Worm (Caenorhabditis elegans) whole organism, L3 larva: ENCODE measurements around the gene phdh-1.

Experiments used
- R02D3.7 ChIP-seq: fragments of 150-350 bp; optimal IDR thresholded peaks from 2 replicates; lab custom pipeline; 2014; ENCODE audit warnings: missing biosample characterization, missing genetic modification characterization
- ZK546.5 ChIP-seq: sonication (generic microtip); optimal IDR thresholded peaks from 2 replicates; lab custom pipeline; 2017; ENCODE audit warnings: missing biosample characterization, missing genetic modification characterization
- ama-1 ChIP-seq: fragments of 150-350 bp; optimal IDR thresholded peaks from 2 replicates; lab custom pipeline; 2018
- ceh-16 ChIP-seq: sonication (generic microtip); optimal IDR thresholded peaks from 2 replicates; lab custom pipeline; 2017; ENCODE audit warnings: missing biosample characterization, missing genetic modification characterization
- ceh-28 ChIP-seq: fragments of 150-350 bp; optimal IDR thresholded peaks from 2 replicates; lab custom pipeline; 2014; ENCODE audit warnings: missing biosample characterization, missing genetic modification reagents, missing genetic modification characterization
- ceh-82 ChIP-seq: fragments of 150-350 bp; optimal IDR thresholded peaks from 2 replicates; lab custom pipeline; 2014; ENCODE audit warnings: missing biosample characterization, missing genetic modification characterization
- ceh-9 ChIP-seq: sonication (generic microtip); optimal IDR thresholded peaks from 2 replicates; lab custom pipeline; 2018; ENCODE audit warnings: missing biosample characterization, missing genetic modification characterization
- egl-5 ChIP-seq: fragments of 150-350 bp; optimal IDR thresholded peaks from 2 replicates; lab custom pipeline; 2017; ENCODE audit warnings: missing biosample characterization, missing genetic modification reagents, missing genetic modification characterization, inconsistent platforms
- elt-1 ChIP-seq: fragments of 150-350 bp; optimal IDR thresholded peaks from 2 replicates; lab custom pipeline; 2014; ENCODE audit warnings: missing biosample characterization, missing genetic modification characterization
- elt-2 ChIP-seq: sonication (generic microtip); optimal IDR thresholded peaks from 2 replicates; lab custom pipeline; 2016; ENCODE audit warnings: missing genetic modification reagents, mild to moderate bottlenecking, missing genetic modification characterization, missing compliant biosample characterization
- elt-3 ChIP-seq, 3 experiments: fragments of 150-350 bp in 1 of 3; sonication (generic microtip) in 2 of 3; optimal IDR thresholded peaks; 2 replicates in 2 of 3; 4 replicates in 1 of 3; lab custom pipeline; 2014 to 2017; ENCODE audit warnings: missing biosample characterization in 3 of 3, missing genetic modification characterization in 3 of 3
- eor-1 ChIP-seq, 2 experiments: fragments of 150-350 bp; optimal IDR thresholded peaks; 2 replicates each; lab custom pipeline; 2014 to 2018; ENCODE audit warnings: missing biosample characterization in 2 of 2, missing genetic modification characterization in 2 of 2
- fkh-10 ChIP-seq: sonication (generic microtip); optimal IDR thresholded peaks from 2 replicates; lab custom pipeline; 2017; ENCODE audit warnings: missing biosample characterization, missing genetic modification reagents, missing genetic modification characterization
- fkh-2 ChIP-seq: fragments of 150-350 bp; optimal IDR thresholded peaks from 2 replicates; lab custom pipeline; 2014; ENCODE audit warnings: missing biosample characterization, missing genetic modification reagents, missing genetic modification characterization
- hmg-11 ChIP-seq: sonication (generic microtip); optimal IDR thresholded peaks from 2 replicates; lab custom pipeline; 2016; ENCODE audit warnings: missing genetic modification characterization, missing compliant biosample characterization
- jun-1 ChIP-seq: fragments of 150-350 bp; optimal IDR thresholded peaks from 2 replicates; lab custom pipeline; 2014; ENCODE audit warnings: missing biosample characterization, missing genetic modification reagents, missing genetic modification characterization
- lin-15B ChIP-seq: fragments of 150-350 bp; optimal IDR thresholded peaks from 2 replicates; lab custom pipeline; 2014; ENCODE audit warnings: missing biosample characterization, missing genetic modification characterization
- lin-39 ChIP-seq: fragments of 150-350 bp; optimal IDR thresholded peaks from 2 replicates; lab custom pipeline; 2018; ENCODE audit warnings: missing biosample characterization, missing genetic modification reagents, missing genetic modification characterization
- lsy-12 ChIP-seq: sonication (generic microtip); optimal IDR thresholded peaks from 2 replicates; lab custom pipeline; 2016; ENCODE audit warnings: mild to moderate bottlenecking, missing genetic modification characterization, missing compliant biosample characterization
- mdl-1 ChIP-seq: fragments of 150-350 bp; optimal IDR thresholded peaks from 2 replicates; lab custom pipeline; 2014; ENCODE audit warnings: missing biosample characterization, missing genetic modification characterization
- nfya-1 ChIP-seq: sonication (generic microtip); optimal IDR thresholded peaks from 2 replicates; lab custom pipeline; 2017; ENCODE audit warnings: missing genetic modification characterization, mild to moderate bottlenecking, missing compliant biosample characterization, antibody characterized with exemption, moderate library complexity; ENCODE audit not compliant: insufficient read depth
- nhr-23 ChIP-seq: fragments of 150-350 bp; optimal IDR thresholded peaks from 2 replicates; lab custom pipeline; 2014; ENCODE audit warnings: missing biosample characterization, missing genetic modification reagents, missing genetic modification characterization
- nhr-237 ChIP-seq: fragments of 150-350 bp; optimal IDR thresholded peaks from 2 replicates; lab custom pipeline; 2014; ENCODE audit warnings: missing biosample characterization, missing genetic modification characterization
- nhr-25 ChIP-seq: sonication (generic microtip); optimal IDR thresholded peaks from 2 replicates; lab custom pipeline; 2017; ENCODE audit warnings: missing biosample characterization, missing genetic modification characterization
- nhr-28 ChIP-seq: fragments of 150-350 bp; optimal IDR thresholded peaks from 2 replicates; lab custom pipeline; 2014; ENCODE audit warnings: missing biosample characterization, missing genetic modification characterization
- nhr-43 ChIP-seq: sonication (generic microtip); optimal IDR thresholded peaks from 2 replicates; lab custom pipeline; 2016; ENCODE audit warnings: mild to moderate bottlenecking, missing genetic modification characterization, missing compliant biosample characterization; ENCODE audit not compliant: poor library complexity, severe bottlenecking
- nhr-67 ChIP-seq: fragments of 150-350 bp; optimal IDR thresholded peaks from 2 replicates; lab custom pipeline; 2014; ENCODE audit warnings: missing biosample characterization, missing genetic modification characterization
- pha-4 ChIP-seq: fragments of 150-350 bp; optimal IDR thresholded peaks from 2 replicates; lab custom pipeline; 2014; ENCODE audit warnings: missing biosample characterization, missing genetic modification reagents, missing genetic modification characterization
- pqm-1 ChIP-seq: fragments of 150-350 bp; optimal IDR thresholded peaks from 2 replicates; lab custom pipeline; 2017; ENCODE audit warnings: missing biosample characterization, missing genetic modification characterization, inconsistent platforms
- sea-2 ChIP-seq: fragments of 150-350 bp; sonication (generic microtip); optimal IDR thresholded peaks from 4 replicates; lab custom pipeline; 2014; ENCODE audit warnings: missing biosample characterization, missing genetic modification reagents, missing genetic modification characterization
- snpc-4 ChIP-seq: fragments of 150-350 bp; optimal IDR thresholded peaks from 2 replicates; lab custom pipeline; 2014; ENCODE audit warnings: missing biosample characterization, missing genetic modification characterization
- unc-39 ChIP-seq: sonication (generic microtip); optimal IDR thresholded peaks from 4 replicates; lab custom pipeline; 2017; ENCODE audit warnings: missing biosample characterization, missing genetic modification characterization
- unc-62 ChIP-seq: fragments of 150-350 bp; sonication (generic microtip); optimal IDR thresholded peaks from 4 replicates; lab custom pipeline; 2014; ENCODE audit warnings: missing biosample characterization, missing genetic modification reagents, missing genetic modification characterization
- ztf-11 ChIP-seq: fragments of 150-350 bp; optimal IDR thresholded peaks from 2 replicates; lab custom pipeline; 2014; ENCODE audit warnings: missing biosample characterization, missing genetic modification characterization

Gene phdh-1

DNA sequence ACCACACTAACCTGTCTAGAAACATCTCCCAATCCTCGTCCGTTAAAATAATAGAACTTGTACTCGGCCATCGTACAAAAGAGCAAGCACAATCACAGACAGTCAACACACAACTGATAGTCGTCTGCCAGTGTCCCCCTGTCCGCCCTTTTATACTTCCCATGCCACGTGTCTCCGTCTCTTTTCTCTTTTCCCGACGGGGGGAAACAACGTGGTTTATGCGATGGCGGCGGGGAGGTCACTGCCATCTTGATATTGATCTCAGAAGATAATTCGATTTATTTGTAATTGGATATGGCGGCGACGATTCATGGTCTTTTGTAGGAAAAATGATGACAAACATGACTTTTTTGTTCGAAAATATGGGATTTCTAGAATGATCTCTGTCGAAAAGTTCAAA is 28.6 kb downstream of the phdh-1 start, which contains the start of gene gst-20 (continued):
- TF ChIP-seq ceh-16 (tag; lab: Kevin White, UChicago) (no peak), fkh-2 (tag; lab: Kevin White, UChicago) (no peak), R02D3.7 (tag; lab: Kevin White, UChicago) (no peak), nhr-43 (tag; lab: Kevin White, UChicago) (peak; percentile 68), egl-5 (tag; lab: Kevin White, UChicago) (no peak), elt-3 (tag; optimal IDR thresholded peaks at IDR 0.05; lab: Kevin White, UChicago) (no peak), elt-1 (tag; lab: Kevin White, UChicago) (peak; percentile 61), lin-15B (no peak), nhr-28 (no peak), nhr-237 (no peak), ZK546.5 (tag; lab: Kevin White, UChicago) (no peak), ceh-9 (tag; lab: Kevin White, UChicago) (no peak)

DNA sequence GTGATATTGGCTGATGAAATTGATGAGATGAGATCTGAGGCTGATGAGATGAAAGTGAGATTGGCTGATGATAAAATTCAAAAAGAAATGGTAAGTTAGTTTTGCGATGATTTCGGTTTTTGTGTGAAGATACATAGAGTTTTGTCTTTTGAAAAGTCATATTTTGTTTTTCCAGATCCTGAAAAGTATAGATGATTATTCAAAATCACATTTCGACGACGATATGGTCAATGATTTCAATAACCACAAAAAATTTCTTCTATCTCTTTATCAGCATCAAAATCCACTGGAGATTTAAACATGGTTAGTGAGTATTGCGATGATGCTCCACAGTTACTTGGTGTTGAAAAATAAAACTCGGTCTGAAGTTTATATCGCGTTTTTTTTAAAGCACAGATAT is 37.4 kb downstream of the phdh-1 start, which contains the start of gene csp-1:
TSS of gene csp-1 (plus strand) at position 301 of the 400 bp plus-strand sequence.
- TF ChIP-seq ceh-82 (tag; lab: Kevin White, UChicago) = no peak
- TF ChIP-seq nhr-43 (tag; lab: Kevin White, UChicago) = no peak
- TF ChIP-seq pha-4 = no peak
- TF ChIP-seq mdl-1 = no peak
- TF ChIP-seq pqm-1 = no peak

DNA sequence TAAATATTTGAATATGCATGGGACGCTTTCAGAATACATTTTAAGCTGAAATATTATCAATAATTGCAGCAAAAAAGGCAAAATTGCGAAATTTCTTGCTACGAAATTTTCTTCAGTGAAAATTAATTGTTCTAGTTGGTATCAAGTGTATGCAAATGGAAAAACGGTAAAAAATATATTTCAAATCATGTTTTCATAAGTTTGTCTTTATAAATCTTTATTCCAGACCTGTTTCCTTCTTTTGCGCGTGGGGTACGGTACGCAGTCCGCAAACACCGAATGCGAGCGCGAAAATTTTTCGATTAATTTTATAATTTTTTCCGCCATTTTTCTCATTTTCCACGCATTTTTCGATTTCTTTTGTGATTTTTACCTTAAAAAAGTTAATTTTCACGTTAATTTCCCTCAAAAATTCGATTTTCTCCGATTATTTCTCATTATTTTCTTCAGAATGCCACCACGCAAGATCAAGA is 41.7 kb downstream of the phdh-1 start, which contains the start of the genes fbxc-23 and csc-1:
TSS of gene fbxc-23 (minus strand) at position 51 of the 473 bp plus-strand sequence.
TSS of gene csc-1 (plus strand) at position 451 of the 473 bp plus-strand sequence.
- TF ChIP-seq snpc-4 (peak; percentile 58), pha-4 (peak; percentile 64), nhr-23 (tag; lab: Kevin White, UChicago) (peak; percentile 69), fkh-2 (tag; lab: Kevin White, UChicago) (no peak), hmg-11 (tag; lab: Kevin White, UChicago) (no peak), nhr-67 (tag; lab: Kevin White, UChicago) (no peak), egl-5 (tag; lab: Kevin White, UChicago) (no peak), lsy-12 (tag; lab: Kevin White, UChicago) (no peak), mdl-1 (no peak), unc-62 (no peak), nfya-1 (peak; percentile 83), lin-39 (peak; percentile 32), elt-2 (tag; lab: Kevin White, UChicago) (peak; percentile 11), ceh-82 (tag; lab: Kevin White, UChicago) (no peak), nhr-25 (tag; lab: Kevin White, UChicago) (peak; percentile 22), elt-3 (tag; optimal IDR thresholded peaks at IDR 0.05; lab: Kevin White, UChicago) (no peak), ztf-11 (no peak), lin-15B (peak; percentile 61), jun-1 (tag; lab: Kevin White, UChicago) (no peak), unc-39 (tag; lab: Kevin White, UChicago) (no peak)

DNA sequence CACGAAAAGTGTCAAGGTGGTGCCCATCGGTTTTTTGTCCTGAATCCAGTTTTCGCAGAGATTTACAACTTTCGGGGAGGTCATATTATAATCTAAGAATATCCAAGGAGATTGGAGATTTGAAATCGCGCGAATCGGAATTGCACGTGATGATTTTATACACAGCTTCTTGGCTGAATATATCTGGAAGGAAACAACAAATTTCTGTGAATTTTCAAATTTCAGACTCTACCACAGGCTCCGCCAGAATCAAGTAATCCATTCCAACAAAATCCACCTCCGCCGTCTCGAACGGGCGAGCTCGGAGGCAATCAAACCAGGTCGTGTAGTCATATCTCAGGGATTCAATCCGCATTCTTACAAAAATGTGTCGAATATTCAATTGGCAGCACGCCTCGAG is 43.0 kb downstream of the phdh-1 start:
- TF ChIP-seq jun-1 (tag; lab: Kevin White, UChicago) (no peak), pha-4 (no peak), fkh-10 (GFP tag; lab: Kevin White, UChicago) (no peak), unc-62 (no peak)

DNA sequence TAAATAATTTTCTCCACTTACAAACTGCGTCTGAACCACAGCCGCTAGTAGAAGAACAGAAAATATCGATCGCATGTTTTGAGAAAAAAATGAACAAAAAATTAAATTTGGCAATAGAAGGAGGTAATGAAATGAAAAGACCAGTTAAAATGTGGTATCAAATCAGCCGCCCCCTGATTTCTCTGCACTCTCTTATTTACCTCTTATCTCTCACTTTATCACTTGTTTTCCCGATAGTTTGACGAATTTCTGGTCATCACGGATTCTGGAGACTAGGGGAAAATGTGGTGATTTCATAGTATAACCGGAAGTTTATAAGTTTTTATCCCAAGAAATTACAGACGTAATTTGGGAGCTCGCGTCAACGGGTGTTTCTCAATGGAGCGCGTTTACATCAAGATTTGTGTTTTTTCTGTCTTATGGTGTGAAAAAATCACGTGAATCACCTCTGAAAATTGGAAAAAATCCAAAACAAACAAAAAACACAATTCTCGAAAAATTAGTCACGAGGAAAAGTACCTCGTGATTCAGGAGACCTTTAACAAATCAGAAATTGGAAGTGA is 44.5 kb downstream of the phdh-1 start, which contains the start of gene clec-146:
TSS of gene clec-146 (minus strand) at position 116 of the 563 bp plus-strand sequence.
- TF ChIP-seq eor-1 (tag; optimal IDR thresholded peaks at IDR 0.05; lab: Kevin White, UChicago) (no peak), R02D3.7 (tag; lab: Kevin White, UChicago) (no peak), ceh-28 (tag; lab: Kevin White, UChicago) (no peak), sea-2 (GFP tag; lab: Kevin White, UChicago) (no peak), nhr-28 (no peak), nfya-1 (no peak), nhr-25 (tag; lab: Kevin White, UChicago) (no peak), ama-1 (no peak), nhr-237 (no peak)
